Worm (Caenorhabditis elegans) whole organism, early embryonic: ENCODE data around the gene gcy-3.
"Not testable (repeated sequence)": the region's sequence is repeated elsewhere in the genome, so short reads cannot be mapped to it uniquely, and the experiment has no call there.

Experiments
- B0310.2 ChIP-seq: sonication (generic microtip); optimal IDR thresholded peaks from 2 replicates; lab custom pipeline; 2016; ENCODE audit warnings: mild to moderate bottlenecking, missing genetic modification characterization, missing compliant biosample characterization
- F13C5.2 ChIP-seq: sonication (generic microtip); optimal IDR thresholded peaks from 2 replicates; lab custom pipeline; 2017; ENCODE audit warnings: mild to moderate bottlenecking, missing genetic modification characterization, inconsistent platforms, missing compliant biosample characterization
- aly-1 ChIP-seq: sonication (generic microtip); optimal IDR thresholded peaks from 2 replicates; lab custom pipeline; 2016; ENCODE audit warnings: missing genetic modification characterization, missing compliant biosample characterization
- ama-1 ChIP-seq: fragments of 150-350 bp; optimal IDR thresholded peaks from 2 replicates; lab custom pipeline; 2014
- ceh-13 ChIP-seq: fragments of 200-800 bp; sonication (Bioruptor generic); optimal IDR thresholded peaks from 2 replicates; lab custom pipeline; 2018; ENCODE audit warnings: mild to moderate bottlenecking, missing genetic modification characterization, missing compliant biosample characterization
- ceh-36 ChIP-seq: sonication (generic microtip); optimal IDR thresholded peaks from 2 replicates; lab custom pipeline; 2016; ENCODE audit warnings: missing genetic modification characterization, inconsistent platforms, missing compliant biosample characterization
- flt-1 ChIP-seq: fragments of 200-800 bp; sonication (Bioruptor generic); IDR thresholded peaks from 2 replicates; pipeline ENCODE4 v1.3.6; 2022; ENCODE audit warnings: missing genetic modification characterization, missing compliant biosample characterization
- hmbx-1 ChIP-seq: sonication (generic microtip); optimal IDR thresholded peaks from 2 replicates; lab custom pipeline; 2016; ENCODE audit warnings: mild to moderate bottlenecking, missing genetic modification characterization, missing compliant biosample characterization
- hmg-4 ChIP-seq: fragments of 200-800 bp; sonication (Bioruptor generic); optimal IDR thresholded peaks from 2 replicates; lab custom pipeline; 2018; ENCODE audit warnings: mild to moderate bottlenecking, missing genetic modification characterization, missing compliant biosample characterization
- hnd-1 ChIP-seq: sonication (generic microtip); optimal IDR thresholded peaks from 2 replicates; lab custom pipeline; 2016; ENCODE audit warnings: missing genetic modification characterization, missing compliant biosample characterization
- pes-1 ChIP-seq: fragments of 200-800 bp; sonication (Bioruptor generic); IDR thresholded peaks from 2 replicates; pipeline ENCODE4 v1.3.6; 2022; ENCODE audit warnings: missing genetic modification reagents, missing genetic modification characterization, missing compliant biosample characterization
- scrt-1 ChIP-seq: fragments of 200-800 bp; sonication (Bioruptor generic); IDR thresholded peaks from 2 replicates; pipeline ENCODE4 v1.3.6; 2022; ENCODE audit warnings: missing genetic modification characterization, missing compliant biosample characterization
- sea-1 ChIP-seq: fragments of 200-800 bp; sonication (Bioruptor generic); conservative IDR thresholded peaks from 2 replicates; pipeline ENCODE4 v1.3.6; 2022; ENCODE audit warnings: missing genetic modification characterization, missing compliant biosample characterization
- tbx-11 ChIP-seq: fragments of 200-800 bp; sonication (Bioruptor generic); IDR thresholded peaks from 2 replicates; pipeline ENCODE4 v1.3.6; 2022; ENCODE audit warnings: missing genetic modification characterization, missing compliant biosample characterization
- tbx-37 ChIP-seq: fragments of 200-800 bp; sonication (Bioruptor generic); conservative IDR thresholded peaks from 2 replicates; pipeline ENCODE4 v1.3.6; 2022; ENCODE audit warnings: missing genetic modification reagents, missing genetic modification characterization, missing compliant biosample characterization
- tra-4 ChIP-seq: sonication (generic microtip); optimal IDR thresholded peaks from 2 replicates; lab custom pipeline; 2017; ENCODE audit warnings: missing genetic modification characterization, missing compliant biosample characterization

The gcy-3 gene

ce11 chrII:9468414-9468813 lies 38.7 kb downstream of the gcy-3 start, which contains the start of gene chil-23:
chil-23 (minus strand) TSS chrII:9468611.
- TF ChIP-seq B0310.2 (tag; lab: Kevin White, UChicago) (no peak), ceh-36 (tag; lab: Kevin White, UChicago) (no peak), ceh-13 (GFP tag; lab: Kevin White, UChicago) (no peak), ama-1 (lab: Kevin White, UChicago) (no peak), F13C5.2 (no peak), tbx-37 (no peak), flt-1 (GFP tag; lab: Robert Waterston, UW) (no peak), scrt-1 (GFP tag; lab: Robert Waterston, UW) (no peak), sea-1 (no peak), hnd-1 (tag; lab: Kevin White, UChicago) (no peak), tbx-11 (GFP tag; lab: Robert Waterston, UW) (no peak)

DNA sequence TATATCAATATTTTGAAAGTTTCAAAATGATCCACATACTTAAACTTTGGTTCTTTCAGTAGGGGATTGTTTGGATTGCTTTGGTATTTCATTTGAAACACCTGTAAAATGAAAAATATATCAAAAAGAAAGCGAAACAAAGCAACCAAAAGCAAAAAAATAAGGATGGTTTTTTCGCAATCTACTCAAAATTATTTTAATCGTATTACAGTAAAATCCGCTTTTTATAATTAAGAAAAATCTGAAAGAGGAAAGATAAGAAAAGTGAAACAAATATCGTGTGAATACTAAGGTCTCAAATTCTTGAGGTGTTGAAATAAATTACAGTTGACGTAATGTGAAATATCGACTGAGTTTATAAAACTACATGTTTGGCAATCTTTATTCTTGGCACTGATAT lies 41.0 kb downstream of the gcy-3 start, which contains the start of gene chil-22:
Gene chil-22 (minus strand): TSS at position 101 of the 400 bp plus-strand sequence.
- TF ChIP-seq pes-1 (GFP tag; lab: Robert Waterston, UW) (no peak), hnd-1 (tag; lab: Kevin White, UChicago) (no peak), tbx-11 (GFP tag; lab: Robert Waterston, UW) (no peak), sea-1 (no peak), ama-1 (lab: Kevin White, UChicago) (no peak), ceh-36 (tag; lab: Kevin White, UChicago) (no peak)

DNA sequence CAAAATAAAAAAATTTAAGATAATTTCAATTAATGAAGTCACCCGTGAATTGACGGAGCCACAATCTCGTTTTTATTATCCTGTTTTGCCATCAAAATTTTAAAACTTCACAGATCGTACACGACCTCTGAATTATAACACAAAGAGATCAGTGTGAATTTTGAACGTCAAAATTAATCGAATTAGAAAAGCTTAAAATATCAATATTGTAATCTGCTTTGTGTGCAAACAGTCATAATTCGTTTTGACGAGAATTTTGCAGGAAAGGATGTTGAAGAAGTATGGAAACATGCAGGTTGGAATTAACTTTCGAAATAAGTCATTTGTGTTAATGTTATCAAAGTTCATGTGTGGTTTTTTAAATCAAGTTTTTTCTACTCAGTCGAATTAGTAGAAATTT lies 45.2 kb downstream of the gcy-3 start, which contains the start of gene chil-21:
Gene chil-21 (minus strand): TSS at position 101 of the 400 bp plus-strand sequence.
- TF ChIP-seq B0310.2 (tag; lab: Kevin White, UChicago); ama-1 (lab: Kevin White, UChicago); flt-1 (GFP tag; lab: Robert Waterston, UW): not testable (repeated sequence)

DNA sequence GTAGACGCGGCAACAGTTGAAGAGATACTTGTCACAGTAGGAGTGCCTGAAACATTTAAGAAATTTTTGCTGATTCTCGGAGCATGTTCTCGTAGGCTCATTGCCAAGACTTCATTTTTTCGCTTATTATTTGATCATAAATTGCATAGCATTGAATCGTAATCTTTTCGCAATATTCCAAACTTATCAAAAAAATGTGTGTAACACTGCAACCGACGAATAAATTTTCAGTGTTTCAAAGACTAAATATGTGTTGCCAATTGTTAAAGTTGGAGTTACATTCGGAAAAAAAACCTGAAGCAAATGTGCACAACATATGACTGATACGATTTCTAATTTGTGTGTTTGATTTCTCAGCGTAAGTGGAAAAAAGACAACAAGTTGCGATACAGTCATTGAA lies 47.6 kb downstream of the gcy-3 start, which contains the start of gene R09D1.14:
Gene R09D1.14 (minus strand): TSS at position 101 of the 400 bp plus-strand sequence.
- TF ChIP-seq sea-1; hnd-1 (tag; lab: Kevin White, UChicago); hmg-4 (GFP tag; lab: Kevin White, UChicago): not testable (repeated sequence)

- TF ChIP-seq B0310.2 (tag; lab: Kevin White, UChicago) (no peak), sea-1 (no peak), scrt-1 (GFP tag; lab: Robert Waterston, UW) (no peak), ceh-13 (GFP tag; lab: Kevin White, UChicago) (no peak), ceh-36 (tag; lab: Kevin White, UChicago) (no peak), tra-4 (no peak), hnd-1 (tag; lab: Kevin White, UChicago) (no peak), flt-1 (GFP tag; lab: Robert Waterston, UW) (no peak), aly-1 (tag; lab: Kevin White, UChicago) (no peak), hmbx-1 (tag; lab: Kevin White, UChicago) (no peak), ama-1 (lab: Kevin White, UChicago) (no peak), tbx-37 (no peak), F13C5.2 (no peak)
Observed at ce11 chrII:9454304-9454703, 52.8 kb downstream of the gcy-3 start, which contains the start of gene chil-19. chil-19 (minus strand) TSS chrII:9454404.
